Comparison of ENCODE assay signal across 1 fruit fly cellular context in genomic region chr3R:9851653-9852052, dm6.
TF ChIP-seq lines count a peak whose summit lies in the region.

No protein-coding gene starts in this region.

TF ChIP-seq in whole organism, embryonic, 481 proteins besides CTCF, POLR2A, EP300 and RAD21 (continued from another document):
- TF ChIP-seq CG10565 (GFP tag; optimal IDR thresholded peaks at IDR 0.05; lab: Kevin White, UChicago) = no peak
- no peak for TF ChIP-seq maf-S (GFP tag; optimal IDR thresholded peaks at IDR 0.05; lab: Kevin White, UChicago)
- peak; percentile 19 for TF ChIP-seq cwo (GFP tag; optimal IDR thresholded peaks at IDR 0.05; lab: Kevin White, UChicago)
- no peak for TF ChIP-seq CG18011 (GFP tag; optimal IDR thresholded peaks at IDR 0.05; lab: Kevin White, UChicago)
- TF ChIP-seq B-H1 (GFP tag; IDR thresholded peaks at IDR 0.05; lab: Robert Waterston, UW) = no peak
- TF ChIP-seq lab (GFP tag; optimal IDR thresholded peaks at IDR 0.05; lab: Kevin White, UChicago) = peak; percentile 58
- no peak for TF ChIP-seq MTF-1 (GFP tag; optimal IDR thresholded peaks at IDR 0.05; lab: Kevin White, UChicago; ENCODE audit: borderline replicate concordance)
- no peak for TF ChIP-seq B-H2 (GFP tag; optimal IDR thresholded peaks at IDR 0.05; lab: Kevin White, UChicago)
- TF ChIP-seq CG7745 (tag; optimal IDR thresholded peaks at IDR 0.05; lab: Kevin White, UChicago) = no peak
- no peak for TF ChIP-seq BtbVII (GFP tag; optimal IDR thresholded peaks at IDR 0.05; lab: Kevin White, UChicago)
- TF ChIP-seq ftz-f1 (GFP tag; optimal IDR thresholded peaks at IDR 0.05; lab: Kevin White, UChicago) = no peak
- TF ChIP-seq CG31224 (GFP tag; IDR thresholded peaks at IDR 0.05; lab: Robert Waterston, UW) = no peak
- no peak for TF ChIP-seq yki (optimal IDR thresholded peaks at IDR 0.05; lab: Kevin White, UChicago)
- TF ChIP-seq Sry-δ (GFP tag; optimal IDR thresholded peaks at IDR 0.05; lab: Kevin White, UChicago) = no peak
- TF ChIP-seq cas (GFP tag; IDR thresholded peaks at IDR 0.05; lab: Robert Waterston, UW) = no peak
- TF ChIP-seq CG16813 (GFP tag; IDR thresholded peaks at IDR 0.05; lab: Robert Waterston, UW; ENCODE audit: partially characterized antibody) = no peak
- no peak for TF ChIP-seq tgo (GFP tag; IDR thresholded peaks at IDR 0.05; lab: Robert Waterston, UW)
- TF ChIP-seq CG12942 (GFP tag; optimal IDR thresholded peaks at IDR 0.05; lab: Kevin White, UChicago) = no peak
- TF ChIP-seq ken (GFP tag; IDR thresholded peaks at IDR 0.05; lab: Robert Waterston, UW) = no peak
- TF ChIP-seq CG30020 (tag; optimal IDR thresholded peaks at IDR 0.05; lab: Kevin White, UChicago) = no peak
- TF ChIP-seq fu2 (GFP tag; optimal IDR thresholded peaks at IDR 0.05; lab: Kevin White, UChicago) = no peak
- no peak for TF ChIP-seq Dref (GFP tag; IDR thresholded peaks at IDR 0.05; lab: Robert Waterston, UW)
- TF ChIP-seq usp (GFP tag; optimal IDR thresholded peaks at IDR 0.05; lab: Kevin White, UChicago) = no peak
- no peak for TF ChIP-seq kay (GFP tag; optimal IDR thresholded peaks at IDR 0.05; lab: Kevin White, UChicago)
- TF ChIP-seq NK7.1 (GFP tag; optimal IDR thresholded peaks at IDR 0.05; lab: Kevin White, UChicago) = no peak
- no peak for TF ChIP-seq CG2202 (tag; optimal IDR thresholded peaks at IDR 0.05; lab: Kevin White, UChicago)
- TF ChIP-seq CG2116 (GFP tag; optimal IDR thresholded peaks at IDR 0.05; lab: Kevin White, UChicago) = no peak
- TF ChIP-seq CG1603 (tag; optimal IDR thresholded peaks at IDR 0.05; lab: Kevin White, UChicago) = no peak
- no peak for TF ChIP-seq NFAT (GFP tag; IDR thresholded peaks at IDR 0.05; lab: Robert Waterston, UW)
- TF ChIP-seq Drgx (GFP tag; IDR thresholded peaks at IDR 0.05; lab: Robert Waterston, UW) = no peak
- TF ChIP-seq hbn (GFP tag; IDR thresholded peaks at IDR 0.05; lab: Robert Waterston, UW; ENCODE audit: partially characterized antibody) = no peak
- TF ChIP-seq CG10543 (GFP tag; optimal IDR thresholded peaks at IDR 0.05; lab: Kevin White, UChicago) = no peak
- TF ChIP-seq ase (GFP tag; IDR thresholded peaks at IDR 0.05; lab: Robert Waterston, UW) = no peak
- no peak for TF ChIP-seq Six4 (GFP tag; optimal IDR thresholded peaks at IDR 0.05; lab: Kevin White, UChicago)
- no peak for TF ChIP-seq ATbp (GFP tag; optimal IDR thresholded peaks at IDR 0.05; lab: Kevin White, UChicago)
- no peak for TF ChIP-seq CG9797 (GFP tag; optimal IDR thresholded peaks at IDR 0.05; lab: Kevin White, UChicago)
- no peak for TF ChIP-seq knrl (GFP tag; IDR thresholded peaks at IDR 0.05; lab: Robert Waterston, UW; ENCODE audit: partially characterized antibody)
- no peak for TF ChIP-seq exex (tag; optimal IDR thresholded peaks at IDR 0.05; lab: Kevin White, UChicago)
- TF ChIP-seq CG14050 (GFP tag; IDR thresholded peaks at IDR 0.05; lab: Robert Waterston, UW) = no peak
- TF ChIP-seq CG1529 (GFP tag; optimal IDR thresholded peaks at IDR 0.05; lab: Kevin White, UChicago) = no peak
- peak; percentile 21 for TF ChIP-seq CG18599 (GFP tag; optimal IDR thresholded peaks at IDR 0.05; lab: Kevin White, UChicago)
- no peak for TF ChIP-seq MESR4 (GFP tag; optimal IDR thresholded peaks at IDR 0.05; lab: Kevin White, UChicago)
- peak in 1 of 2 experiments; percentile 20 for TF ChIP-seq Hr51 (GFP tag; optimal IDR thresholded peaks at IDR 0.05; lab: Kevin White, UChicago)
- TF ChIP-seq Hand (GFP tag; optimal IDR thresholded peaks at IDR 0.05; lab: Kevin White, UChicago) = peak; percentile 11
- no peak for TF ChIP-seq CG3838 (GFP tag; optimal IDR thresholded peaks at IDR 0.05; lab: Kevin White, UChicago)
- TF ChIP-seq Dbx (GFP tag; IDR thresholded peaks at IDR 0.05; lab: Robert Waterston, UW) = no peak
- no peak for TF ChIP-seq CG31388 (GFP tag; optimal IDR thresholded peaks at IDR 0.05; lab: Kevin White, UChicago)
- TF ChIP-seq ac (GFP tag; optimal IDR thresholded peaks at IDR 0.05; lab: Kevin White, UChicago) = no peak
- no peak for TF ChIP-seq eve (GFP tag; optimal IDR thresholded peaks at IDR 0.05; lab: Kevin White, UChicago)
- TF ChIP-seq bab2 (GFP tag; optimal IDR thresholded peaks at IDR 0.05; lab: Kevin White, UChicago) = no peak
- peak; percentile 15 for TF ChIP-seq CG2678 (tag; optimal IDR thresholded peaks at IDR 0.05; lab: Kevin White, UChicago)
- TF ChIP-seq Meics (GFP tag; optimal IDR thresholded peaks at IDR 0.05; lab: Kevin White, UChicago) = peak; percentile 2
- no peak for TF ChIP-seq CG8290 (GFP tag; optimal IDR thresholded peaks at IDR 0.05; lab: Kevin White, UChicago)
- TF ChIP-seq CG8290 (tag; optimal IDR thresholded peaks at IDR 0.05; lab: Kevin White, UChicago) = peak in 1 of 2 experiments; percentile 10
- no peak for TF ChIP-seq bbx (GFP tag; IDR thresholded peaks at IDR 0.05; lab: Robert Waterston, UW; ENCODE audit: partially characterized antibody)
- TF ChIP-seq CG2889 (GFP tag; IDR thresholded peaks at IDR 0.05; lab: Robert Waterston, UW) = no peak
- no peak for TF ChIP-seq CG33557 (GFP tag; optimal IDR thresholded peaks at IDR 0.05; lab: Kevin White, UChicago)
- TF ChIP-seq sd (tag; optimal IDR thresholded peaks at IDR 0.05; lab: Kevin White, UChicago) = no peak
- TF ChIP-seq jumu (GFP tag; optimal IDR thresholded peaks at IDR 0.05; lab: Kevin White, UChicago) = no peak
- no peak for TF ChIP-seq CG12219 (GFP tag; optimal IDR thresholded peaks at IDR 0.05; lab: Kevin White, UChicago)
- TF ChIP-seq ap (GFP tag; IDR thresholded peaks at IDR 0.05; lab: Robert Waterston, UW) = no peak
- no peak for TF ChIP-seq Tbp (GFP tag; optimal IDR thresholded peaks at IDR 0.05; lab: Kevin White, UChicago)
- TF ChIP-seq Oaz (GFP tag; IDR thresholded peaks at IDR 0.05; lab: Robert Waterston, UW) = no peak
- no peak for TF ChIP-seq disco-r (GFP tag; optimal IDR thresholded peaks at IDR 0.05; lab: Kevin White, UChicago)
- TF ChIP-seq CG2712 (tag; optimal IDR thresholded peaks at IDR 0.05; lab: Kevin White, UChicago) = no peak
- TF ChIP-seq dan (GFP tag; IDR thresholded peaks at IDR 0.05; lab: Robert Waterston, UW) = no peak
- no peak for TF ChIP-seq Dek (tag; optimal IDR thresholded peaks at IDR 0.05; lab: Kevin White, UChicago)
- no peak for TF ChIP-seq Eip74EF (GFP tag; optimal IDR thresholded peaks at IDR 0.05; lab: Kevin White, UChicago)
- no peak for TF ChIP-seq CG14965 (GFP tag; optimal IDR thresholded peaks at IDR 0.05; lab: Kevin White, UChicago; ENCODE audit: borderline replicate concordance)
- TF ChIP-seq CG6854 (GFP tag; optimal IDR thresholded peaks at IDR 0.05; lab: Kevin White, UChicago) = no peak
- peak; percentile 13 for TF ChIP-seq CG12071 (GFP tag; optimal IDR thresholded peaks at IDR 0.05; lab: Kevin White, UChicago)
- no peak for TF ChIP-seq sim (GFP tag; IDR thresholded peaks at IDR 0.05; lab: Robert Waterston, UW)
- TF ChIP-seq schlank (tag; optimal IDR thresholded peaks at IDR 0.05; lab: Kevin White, UChicago) = no peak
- TF ChIP-seq Stat92E (GFP tag; optimal IDR thresholded peaks at IDR 0.05; lab: Kevin White, UChicago) = no peak
- TF ChIP-seq CG4424 (GFP tag; optimal IDR thresholded peaks at IDR 0.05; lab: Kevin White, UChicago) = no peak
- no peak for TF ChIP-seq trh (GFP tag; optimal IDR thresholded peaks at IDR 0.05; lab: Kevin White, UChicago)
- no peak for TF ChIP-seq row (GFP tag; IDR thresholded peaks at IDR 0.05; lab: Robert Waterston, UW)
- TF ChIP-seq Adf1 (GFP tag; IDR thresholded peaks at IDR 0.05; lab: Robert Waterston, UW) = no peak
- no peak for TF ChIP-seq corto (GFP tag; optimal IDR thresholded peaks at IDR 0.05; lab: Kevin White, UChicago)
- peak; percentile 70 for TF ChIP-seq crol (GFP tag; IDR thresholded peaks at IDR 0.05; lab: Robert Waterston, UW)
- TF ChIP-seq CG4617 (GFP tag; optimal IDR thresholded peaks at IDR 0.05; lab: Kevin White, UChicago; ENCODE audit: borderline replicate concordance) = no peak
- no peak for TF ChIP-seq D (optimal IDR thresholded peaks at IDR 0.05; lab: Kevin White, UChicago)
- no peak for TF ChIP-seq D (GFP tag; optimal IDR thresholded peaks at IDR 0.05; lab: Kevin White, UChicago)
- TF ChIP-seq CG1602 (GFP tag; optimal IDR thresholded peaks at IDR 0.05; lab: Kevin White, UChicago) = no peak
- TF ChIP-seq caup (GFP tag; optimal IDR thresholded peaks at IDR 0.05; lab: Kevin White, UChicago; ENCODE audit: severe bottlenecking) = no peak
- TF ChIP-seq CG17186 (GFP tag; optimal IDR thresholded peaks at IDR 0.05; lab: Kevin White, UChicago) = no peak
- no peak for TF ChIP-seq z (GFP tag; IDR thresholded peaks at IDR 0.05; lab: Robert Waterston, UW)
- TF ChIP-seq psq (GFP tag; optimal IDR thresholded peaks at IDR 0.05; lab: Kevin White, UChicago) = no peak
- no peak for TF ChIP-seq CG8089 (GFP tag; optimal IDR thresholded peaks at IDR 0.05; lab: Kevin White, UChicago)
- TF ChIP-seq dmrt11E (tag; optimal IDR thresholded peaks at IDR 0.05; lab: Kevin White, UChicago) = no peak
- no peak for TF ChIP-seq HmgZ (tag; optimal IDR thresholded peaks at IDR 0.05; lab: Kevin White, UChicago)
- TF ChIP-seq CG15479 (GFP tag; optimal IDR thresholded peaks at IDR 0.05; lab: Kevin White, UChicago) = no peak
- no peak for TF ChIP-seq CG4404 (GFP tag; IDR thresholded peaks at IDR 0.05; lab: Robert Waterston, UW)
- TF ChIP-seq al (GFP tag; IDR thresholded peaks at IDR 0.05; lab: Robert Waterston, UW) = no peak
- no peak for TF ChIP-seq trem (tag; optimal IDR thresholded peaks at IDR 0.05; lab: Kevin White, UChicago)
- TF ChIP-seq CG3281 (GFP tag; optimal IDR thresholded peaks at IDR 0.05; lab: Kevin White, UChicago) = peak; percentile 0
- no peak for TF ChIP-seq esg (GFP tag; conservative IDR thresholded peaks at IDR 0.05; lab: Robert Waterston, UW)
- TF ChIP-seq Camta (GFP tag; optimal IDR thresholded peaks at IDR 0.05; lab: Kevin White, UChicago) = no peak
- TF ChIP-seq stc (GFP tag; IDR thresholded peaks at IDR 0.05; lab: Robert Waterston, UW) = no peak
- no peak for TF ChIP-seq slp2 (GFP tag; optimal IDR thresholded peaks at IDR 0.05; lab: Kevin White, UChicago)
- no peak for TF ChIP-seq CG1832 (GFP tag; optimal IDR thresholded peaks at IDR 0.05; lab: Kevin White, UChicago)
- no peak for TF ChIP-seq Lim3 (GFP tag; IDR thresholded peaks at IDR 0.05; lab: Robert Waterston, UW)
- no peak for TF ChIP-seq zfh1 (GFP tag; IDR thresholded peaks at IDR 0.05; lab: Robert Waterston, UW)
- TF ChIP-seq gro (GFP tag; optimal IDR thresholded peaks at IDR 0.05; lab: Kevin White, UChicago) = no peak
- TF ChIP-seq Spps (tag; optimal IDR thresholded peaks at IDR 0.05; lab: Kevin White, UChicago) = no peak
- TF ChIP-seq Fer3 (tag; optimal IDR thresholded peaks at IDR 0.05; lab: Kevin White, UChicago) = no peak
- TF ChIP-seq CG10147 (GFP tag; optimal IDR thresholded peaks at IDR 0.05; lab: Kevin White, UChicago) = peak; percentile 10
- TF ChIP-seq nmo (GFP tag; optimal IDR thresholded peaks at IDR 0.05; lab: Kevin White, UChicago) = no peak
- TF ChIP-seq pum (GFP tag; optimal IDR thresholded peaks at IDR 0.05; lab: Kevin White, UChicago) = no peak
- no peak for TF ChIP-seq CG11723 (GFP tag; optimal IDR thresholded peaks at IDR 0.05; lab: Kevin White, UChicago)
- TF ChIP-seq Vsx1 (GFP tag; optimal IDR thresholded peaks at IDR 0.05; lab: Kevin White, UChicago) = no peak
- TF ChIP-seq CG15269 (tag; optimal IDR thresholded peaks at IDR 0.05; lab: Kevin White, UChicago) = no peak
- TF ChIP-seq Jarid2 (GFP tag; optimal IDR thresholded peaks at IDR 0.05; lab: Kevin White, UChicago) = no peak
- TF ChIP-seq chinmo (GFP tag; IDR thresholded peaks at IDR 0.05; lab: Robert Waterston, UW; ENCODE audit: partially characterized antibody) = 0 out of 4 replicates have a peak, but pooled peaks have one; percentile 15
- TF ChIP-seq dmrt99B (tag; optimal IDR thresholded peaks at IDR 0.05; lab: Kevin White, UChicago) = peak; percentile 18
- TF ChIP-seq ara (GFP tag; IDR thresholded peaks at IDR 0.05; lab: Robert Waterston, UW) = no peak
- no peak for TF ChIP-seq Antp (GFP tag; optimal IDR thresholded peaks at IDR 0.05; lab: Kevin White, UChicago)
- TF ChIP-seq CG3407 (GFP tag; optimal IDR thresholded peaks at IDR 0.05; lab: Kevin White, UChicago) = no peak
- TF ChIP-seq CG5953 (GFP tag; IDR thresholded peaks at IDR 0.05; lab: Robert Waterston, UW) = no peak
- no peak for TF ChIP-seq CG7372 (GFP tag; IDR thresholded peaks at IDR 0.05; lab: Robert Waterston, UW)
